Fruit fly (Drosophila melanogaster) whole organism, embryonic: ENCODE measurements around the gene CG5096.

Experiments
- BtbVII ChIP-seq: fragments of 200-800 bp; sonication (Bioruptor generic); optimal IDR thresholded peaks from 3 replicates; lab custom pipeline; 2017; ENCODE audit warnings: missing biosample characterization, mild to moderate bottlenecking, missing genetic modification characterization
- CG10147 ChIP-seq: fragments of 200-800 bp; sonication (Bioruptor generic); optimal IDR thresholded peaks from 2 replicates; lab custom pipeline; 2019; ENCODE audit warnings: missing biosample characterization, mild to moderate bottlenecking, missing genetic modification characterization, moderate library complexity
- CG1233 ChIP-seq: fragments of 200-800 bp; sonication (Bioruptor generic); optimal IDR thresholded peaks from 4 replicates; lab custom pipeline; 2018; ENCODE audit warnings: missing biosample characterization, mild to moderate bottlenecking, missing genetic modification characterization
- CG9817 ChIP-seq: fragments of 200-800 bp; sonication (Bioruptor generic); optimal IDR thresholded peaks from 2 replicates; lab custom pipeline; 2018; ENCODE audit warnings: missing biosample characterization, mild to moderate bottlenecking, missing genetic modification characterization, moderate library complexity
- Pdp1 ChIP-seq, 2 experiments: fragments of 200-800 bp; sonication (Bioruptor generic); optimal IDR thresholded peaks; 3 replicates each; lab custom pipeline; 2016; ENCODE audit warnings: missing biosample characterization in 2 of 2, missing genetic modification characterization in 2 of 2, mild to moderate bottlenecking in 1 of 2, moderate library complexity in 1 of 2
- Xbp1 ChIP-seq: fragments of 200-800 bp; sonication (Bioruptor generic); optimal IDR thresholded peaks from 3 replicates; lab custom pipeline; 2016; ENCODE audit warnings: missing biosample characterization, mild to moderate bottlenecking, missing genetic modification characterization
- al ChIP-seq: fragments of 200-800 bp; sonication (Bioruptor generic); IDR thresholded peaks from 2 replicates; pipeline ENCODE4 v1.3.6; 2022; ENCODE audit warnings: missing biosample characterization, missing genetic modification characterization
- bcd ChIP-seq: fragments of 200-800 bp; sonication (Bioruptor generic); optimal IDR thresholded peaks from 2 replicates; lab custom pipeline; 2017; ENCODE audit warnings: missing biosample characterization, mild to moderate bottlenecking, missing genetic modification characterization
- br ChIP-seq: fragments of >200 bp; optimal IDR thresholded peaks from 2 replicates; lab custom pipeline; 2017
- disco-r ChIP-seq: fragments of 200-800 bp; sonication (Bioruptor generic); optimal IDR thresholded peaks from 2 replicates; lab custom pipeline; 2016; ENCODE audit warnings: missing biosample characterization, missing genetic modification characterization
- pnt ChIP-seq: fragments of 200-800 bp; sonication (Bioruptor generic); optimal IDR thresholded peaks from 3 replicates; lab custom pipeline; 2016; ENCODE audit warnings: missing biosample characterization, missing genetic modification characterization
- psq ChIP-seq: fragments of 200-800 bp; sonication (Bioruptor generic); optimal IDR thresholded peaks from 2 replicates; lab custom pipeline; 2017; ENCODE audit warnings: missing biosample characterization, missing genetic modification characterization
- tio ChIP-seq: fragments of 200-800 bp; sonication (Bioruptor generic); optimal IDR thresholded peaks from 2 replicates; lab custom pipeline; 2017; ENCODE audit warnings: missing biosample characterization, missing genetic modification characterization, inconsistent platforms
- wor ChIP-seq: fragments of 200-800 bp; sonication (Bioruptor generic); IDR thresholded peaks from 2 replicates; pipeline ENCODE4 v1.3.6; 2022; ENCODE audit warnings: missing biosample characterization, missing genetic modification characterization

DNA sequence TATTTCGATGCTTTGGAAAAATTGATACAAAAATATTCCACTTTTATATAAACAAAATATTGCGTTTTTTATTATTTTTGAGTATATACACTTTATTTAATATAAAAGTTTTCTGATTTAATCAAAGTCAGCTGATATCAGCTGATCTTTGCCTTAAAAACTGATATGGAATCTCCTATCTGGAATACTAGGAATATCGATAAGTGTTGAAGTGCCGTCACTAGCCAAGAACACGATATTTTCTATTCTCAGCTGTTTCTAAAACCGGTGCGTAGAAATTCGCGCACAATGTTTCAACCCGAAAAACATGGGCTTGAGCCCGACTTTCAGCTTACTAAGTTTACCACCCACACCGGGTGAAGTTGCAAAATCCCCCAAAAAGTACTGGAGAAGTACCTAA is 39.6 kb upstream of the CG5096 start, which contains the start of gene Sps2:
- TF ChIP-seq pnt (GFP tag; lab: Kevin White, UChicago) (no peak), BtbVII (GFP tag; lab: Kevin White, UChicago) (no peak), Xbp1 (peak; percentile 11), br (no peak), CG1233 (no peak), bcd (GFP tag; lab: Kevin White, UChicago) (no peak), Pdp1 (GFP tag; optimal IDR thresholded peaks at IDR 0.05; lab: Kevin White, UChicago) (peak in 1 of 2 experiments; percentile 27), psq (GFP tag; lab: Kevin White, UChicago) (no peak), tio (no peak), disco-r (GFP tag; lab: Kevin White, UChicago) (no peak), CG10147 (GFP tag; lab: Kevin White, UChicago) (no peak), al (GFP tag; lab: Robert Waterston, UW) (no peak), wor (no peak), CG9817 (tag; lab: Kevin White, UChicago) (no peak)
